Worm (Caenorhabditis elegans) whole organism, L2 larva: ENCODE measurements around the gene math-9.

ENCODE experiments used
- F13H6.1 ChIP-seq: sonication (generic microtip); optimal IDR thresholded peaks from 2 replicates; lab custom pipeline; 2016; ENCODE audit warnings: missing genetic modification characterization, missing compliant biosample characterization
- Y55F3AM.14 ChIP-seq: fragments of 200-800 bp; sonication (Bioruptor generic); optimal IDR thresholded peaks from 2 replicates; lab custom pipeline; 2018; ENCODE audit warnings: mild to moderate bottlenecking, missing genetic modification characterization, missing compliant biosample characterization
- ZK546.5 ChIP-seq: sonication (generic microtip); optimal IDR thresholded peaks from 2 replicates; lab custom pipeline; 2017; ENCODE audit warnings: missing biosample characterization, missing genetic modification characterization
- alr-1 ChIP-seq: fragments of 150-350 bp; optimal IDR thresholded peaks from 2 replicates; lab custom pipeline; 2014; ENCODE audit warnings: missing biosample characterization, missing genetic modification characterization
- aly-2 ChIP-seq: fragments of 150-350 bp; optimal IDR thresholded peaks from 2 replicates; lab custom pipeline; 2014; ENCODE audit warnings: missing biosample characterization, missing genetic modification characterization
- ceh-16 ChIP-seq: fragments of 150-350 bp; optimal IDR thresholded peaks from 2 replicates; lab custom pipeline; 2014; ENCODE audit warnings: missing biosample characterization, missing genetic modification characterization
- dmd-4 ChIP-seq: sonication (generic microtip); optimal IDR thresholded peaks from 2 replicates; lab custom pipeline; 2017; ENCODE audit warnings: missing biosample characterization, missing genetic modification characterization
- egl-27 ChIP-seq: sonication (generic microtip); optimal IDR thresholded peaks from 3 replicates; lab custom pipeline; 2017; ENCODE audit warnings: missing biosample characterization, missing genetic modification reagents, missing genetic modification characterization
- elt-1 ChIP-seq: fragments of 150-350 bp; optimal IDR thresholded peaks from 2 replicates; lab custom pipeline; 2014; ENCODE audit warnings: missing biosample characterization, missing genetic modification characterization
- elt-3 ChIP-seq: sonication (generic microtip); optimal IDR thresholded peaks from 2 replicates; lab custom pipeline; 2017; ENCODE audit warnings: missing biosample characterization, missing genetic modification characterization
- fos-1 ChIP-seq: fragments of 150-350 bp; optimal IDR thresholded peaks from 2 replicates; lab custom pipeline; 2014; ENCODE audit warnings: missing biosample characterization, missing genetic modification characterization
- lin-11 ChIP-seq: fragments of 150-350 bp; sonication (generic microtip); optimal IDR thresholded peaks from 2 replicates; lab custom pipeline; 2014; ENCODE audit warnings: missing biosample characterization, missing genetic modification characterization, inconsistent platforms, mixed read lengths
- lin-13 ChIP-seq: fragments of 150-350 bp; optimal IDR thresholded peaks from 2 replicates; lab custom pipeline; 2014; ENCODE audit warnings: missing biosample characterization, missing genetic modification reagents, missing genetic modification characterization
- lin-39 ChIP-seq: fragments of 150-350 bp; optimal IDR thresholded peaks from 2 replicates; lab custom pipeline; 2014; ENCODE audit warnings: missing biosample characterization, missing genetic modification reagents, missing genetic modification characterization
- lsy-2 ChIP-seq, 2 experiments: fragments of 150-350 bp in 1 of 2; sonication (generic microtip) in 1 of 2; optimal IDR thresholded peaks; 2 replicates each; lab custom pipeline; 2014 to 2017; ENCODE audit warnings: missing biosample characterization in 2 of 2, missing genetic modification characterization in 2 of 2
- mab-5 ChIP-seq: fragments of 150-350 bp; optimal IDR thresholded peaks from 2 replicates; lab custom pipeline; 2014; ENCODE audit warnings: missing biosample characterization, missing genetic modification characterization
- mbf-1 ChIP-seq: sonication (generic microtip); optimal IDR thresholded peaks from 2 replicates; lab custom pipeline; 2017; ENCODE audit warnings: missing biosample characterization, missing genetic modification characterization
- nhr-10 ChIP-seq: sonication (generic microtip); optimal IDR thresholded peaks from 2 replicates; lab custom pipeline; 2017; ENCODE audit warnings: missing biosample characterization, missing genetic modification characterization
- nhr-11 ChIP-seq: fragments of 150-350 bp; optimal IDR thresholded peaks from 2 replicates; lab custom pipeline; 2014; ENCODE audit warnings: missing biosample characterization, missing genetic modification characterization
- nhr-12 ChIP-seq: fragments of 150-350 bp; optimal IDR thresholded peaks from 2 replicates; lab custom pipeline; 2014; ENCODE audit warnings: missing biosample characterization, missing genetic modification characterization
- nhr-129 ChIP-seq: fragments of 150-350 bp; optimal IDR thresholded peaks from 2 replicates; lab custom pipeline; 2014; ENCODE audit warnings: missing biosample characterization, missing genetic modification characterization
- nhr-21 ChIP-seq: fragments of 150-350 bp; optimal IDR thresholded peaks from 2 replicates; lab custom pipeline; 2014; ENCODE audit warnings: missing biosample characterization, missing genetic modification characterization
- nhr-23 ChIP-seq: fragments of 150-350 bp; optimal IDR thresholded peaks from 2 replicates; lab custom pipeline; 2014; ENCODE audit warnings: missing biosample characterization, missing genetic modification reagents, missing genetic modification characterization
- nhr-237 ChIP-seq: fragments of 150-350 bp; optimal IDR thresholded peaks from 2 replicates; lab custom pipeline; 2014; ENCODE audit warnings: missing biosample characterization, missing genetic modification characterization
- nhr-25 ChIP-seq: fragments of 150-350 bp; sonication (generic microtip); optimal IDR thresholded peaks from 3 replicates; lab custom pipeline; 2014; ENCODE audit warnings: missing biosample characterization, missing genetic modification characterization
- nhr-6 ChIP-seq: fragments of 150-350 bp; optimal IDR thresholded peaks from 2 replicates; lab custom pipeline; 2014; ENCODE audit warnings: missing biosample characterization, missing genetic modification characterization
- nhr-77 ChIP-seq: fragments of 150-350 bp; optimal IDR thresholded peaks from 2 replicates; lab custom pipeline; 2014; ENCODE audit warnings: missing biosample characterization, missing genetic modification characterization
- peb-1 ChIP-seq: fragments of 150-350 bp; optimal IDR thresholded peaks from 2 replicates; lab custom pipeline; 2014; ENCODE audit warnings: missing biosample characterization, missing genetic modification characterization
- sma-9 ChIP-seq, 2 experiments: fragments of 150-350 bp in 1 of 2; sonication (generic microtip) in 1 of 2; optimal IDR thresholded peaks; 2 replicates each; lab custom pipeline; 2014 to 2016; ENCODE audit warnings: missing genetic modification characterization in 2 of 2, mild to moderate bottlenecking in 1 of 2, missing biosample characterization in 1 of 2, missing compliant biosample characterization in 1 of 2, missing genetic modification reagents in 1 of 2, moderate library complexity in 1 of 2
- snpc-4 ChIP-seq: fragments of 150-350 bp; optimal IDR thresholded peaks from 2 replicates; lab custom pipeline; 2014; ENCODE audit warnings: missing biosample characterization, missing genetic modification characterization
- unc-39 ChIP-seq: fragments of 150-350 bp; optimal IDR thresholded peaks from 2 replicates; lab custom pipeline; 2014; ENCODE audit warnings: missing biosample characterization, missing genetic modification characterization
- unc-55 ChIP-seq: fragments of 150-350 bp; sonication (generic microtip); optimal IDR thresholded peaks from 3 replicates; lab custom pipeline; 2014; ENCODE audit warnings: missing biosample characterization, missing genetic modification reagents, missing genetic modification characterization
- unc-62 ChIP-seq: fragments of 150-350 bp; optimal IDR thresholded peaks from 2 replicates; lab custom pipeline; 2014; ENCODE audit warnings: missing biosample characterization, missing genetic modification reagents, missing genetic modification characterization
- zag-1 ChIP-seq: fragments of 150-350 bp; optimal IDR thresholded peaks from 2 replicates; lab custom pipeline; 2014; ENCODE audit warnings: missing biosample characterization, missing genetic modification characterization
- ztf-11 ChIP-seq: sonication (generic microtip); optimal IDR thresholded peaks from 2 replicates; lab custom pipeline; 2017; ENCODE audit warnings: missing biosample characterization, missing genetic modification characterization
- ztf-4 ChIP-seq: fragments of 150-350 bp; optimal IDR thresholded peaks from 2 replicates; lab custom pipeline; 2014; ENCODE audit warnings: missing biosample characterization, missing genetic modification characterization

math-9 gene

ce11 chrII:1901981-1902380 lies 11.4 kb upstream of the math-9 start, which contains the start of gene math-23:
Gene math-23, plus strand, starts transcription at chrII:1902281.
- TF ChIP-seq ztf-11 (tag; lab: Kevin White, UChicago), result no peak
- no peak for TF ChIP-seq snpc-4 (tag; lab: Kevin White, UChicago)
- no peak for TF ChIP-seq mab-5
- TF ChIP-seq unc-55 (GFP tag; lab: Kevin White, UChicago), result no peak
- no peak for TF ChIP-seq nhr-12 (tag; lab: Kevin White, UChicago)
- no peak for TF ChIP-seq peb-1
- TF ChIP-seq nhr-77 (tag; lab: Kevin White, UChicago), result no peak
- no peak for TF ChIP-seq ZK546.5
- TF ChIP-seq ceh-16, result no peak
- no peak for TF ChIP-seq alr-1 (tag; lab: Kevin White, UChicago)
- no peak for TF ChIP-seq Y55F3AM.14
- no peak for TF ChIP-seq elt-3 (tag; lab: Kevin White, UChicago)
- no peak for TF ChIP-seq egl-27
- no peak for TF ChIP-seq nhr-23 (tag; lab: Kevin White, UChicago)
- no peak for TF ChIP-seq nhr-21
- TF ChIP-seq ztf-4 (tag; lab: Kevin White, UChicago), result no peak
- TF ChIP-seq, all 48 proteins: peak for 0

DNA sequence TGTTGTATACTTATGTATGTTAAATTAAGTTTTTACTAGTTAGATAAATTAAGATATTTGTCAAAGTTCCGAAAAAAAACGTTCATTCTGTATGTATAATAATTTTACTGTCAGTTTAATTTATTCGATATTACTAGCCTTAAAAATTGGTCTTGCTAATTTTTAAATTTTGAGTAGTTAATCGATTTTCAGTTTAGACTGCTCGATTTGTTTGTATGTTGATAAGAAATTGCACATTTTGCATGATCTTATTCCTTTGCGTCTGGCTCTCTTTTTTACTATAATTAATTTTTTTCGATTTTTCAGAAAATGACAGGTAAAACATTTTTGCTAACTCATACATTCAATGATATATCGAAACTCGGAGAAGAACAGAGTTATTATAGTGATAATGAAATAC lies 9.4 kb upstream of the math-9 start, which contains the start of gene math-24:
TSS of gene math-24 (plus strand) at position 301 of the 400 bp plus-strand sequence.
- TF ChIP-seq ztf-4 (tag; lab: Kevin White, UChicago), result no peak
- no peak for TF ChIP-seq ZK546.5
- TF ChIP-seq elt-3 (tag; lab: Kevin White, UChicago), result no peak
- TF ChIP-seq nhr-21, result no peak
- TF ChIP-seq lin-13 (GFP tag; lab: Kevin White, UChicago), result no peak
- TF ChIP-seq nhr-10 (tag; lab: Kevin White, UChicago), result no peak
- TF ChIP-seq snpc-4 (tag; lab: Kevin White, UChicago), result no peak
- no peak for TF ChIP-seq F13H6.1
- TF ChIP-seq nhr-25, result no peak
- no peak for TF ChIP-seq aly-2 (tag; lab: Kevin White, UChicago)
- TF ChIP-seq unc-62, result no peak
- TF ChIP-seq unc-55 (GFP tag; lab: Kevin White, UChicago), result no peak
- TF ChIP-seq nhr-12 (tag; lab: Kevin White, UChicago), result no peak
- no peak for TF ChIP-seq fos-1 (tag; lab: Kevin White, UChicago)
- no peak for TF ChIP-seq alr-1 (tag; lab: Kevin White, UChicago)
- no peak for TF ChIP-seq unc-39 (tag; lab: Kevin White, UChicago)
- no peak for TF ChIP-seq sma-9 (GFP tag; optimal IDR thresholded peaks at IDR 0.05; lab: Kevin White, UChicago)
- no peak for TF ChIP-seq sma-9 (tag; optimal IDR thresholded peaks at IDR 0.05; lab: Kevin White, UChicago)
- TF ChIP-seq egl-27, result no peak
- TF ChIP-seq nhr-129 (tag; lab: Kevin White, UChicago), result no peak
- no peak for TF ChIP-seq nhr-6 (tag; lab: Kevin White, UChicago)

DNA sequence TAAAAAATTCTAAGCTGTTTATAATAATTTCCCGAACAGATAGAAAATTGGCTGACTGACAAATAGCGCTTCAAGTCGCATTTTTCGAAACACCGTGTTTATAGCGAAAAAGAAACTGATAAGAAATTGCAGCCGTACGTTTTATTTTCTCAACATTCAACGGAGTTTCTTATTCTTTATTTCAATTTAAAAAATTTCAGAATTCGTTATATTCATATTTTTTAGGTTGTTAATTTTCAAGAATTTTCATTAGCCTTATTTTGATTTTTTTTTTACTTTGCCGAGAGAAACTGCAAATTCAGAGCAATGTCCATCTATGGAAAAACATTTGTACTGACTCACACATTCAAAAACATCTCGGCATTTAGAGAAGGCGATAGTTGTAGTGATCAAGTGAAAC lies 7.4 kb upstream of the math-9 start, which contains the start of gene C46F9.6:
TSS of gene C46F9.6 (plus strand) at position 301 of the 400 bp plus-strand sequence.
- TF ChIP-seq nhr-25, result no peak
- peak; percentile 9 for TF ChIP-seq fos-1 (tag; lab: Kevin White, UChicago)

ce11 chrII:1895762-1896161 lies 5.2 kb upstream of the math-9 start, which contains the start of gene math-25:
Gene math-25, plus strand, starts transcription at chrII:1896062.
- TF ChIP-seq nhr-23 (tag; lab: Kevin White, UChicago), result no peak

- no peak for TF ChIP-seq nhr-23 (tag; lab: Kevin White, UChicago)
- no peak for TF ChIP-seq lin-13 (GFP tag; lab: Kevin White, UChicago)
- TF ChIP-seq nhr-12 (tag; lab: Kevin White, UChicago), result no peak
- TF ChIP-seq elt-3 (tag; lab: Kevin White, UChicago), result no peak
- TF ChIP-seq mbf-1, result no peak
- no peak for TF ChIP-seq aly-2 (tag; lab: Kevin White, UChicago)
- TF ChIP-seq zag-1, result no peak
- no peak for TF ChIP-seq ztf-11 (tag; lab: Kevin White, UChicago)
- no peak for TF ChIP-seq nhr-237 (tag; lab: Kevin White, UChicago)
- no peak for TF ChIP-seq ZK546.5
- TF ChIP-seq lin-39 (tag; lab: Kevin White, UChicago), result no peak
- TF ChIP-seq egl-27, result no peak
- TF ChIP-seq unc-55 (GFP tag; lab: Kevin White, UChicago), result no peak
- TF ChIP-seq, all 48 proteins: peak for 0
Measured at ce11 chrII:1895278-1895677, 4.7 kb upstream of the math-9 start, which contains the start of gene C46F9.5. Gene C46F9.5, plus strand, starts transcription at chrII:1895578.

DNA sequence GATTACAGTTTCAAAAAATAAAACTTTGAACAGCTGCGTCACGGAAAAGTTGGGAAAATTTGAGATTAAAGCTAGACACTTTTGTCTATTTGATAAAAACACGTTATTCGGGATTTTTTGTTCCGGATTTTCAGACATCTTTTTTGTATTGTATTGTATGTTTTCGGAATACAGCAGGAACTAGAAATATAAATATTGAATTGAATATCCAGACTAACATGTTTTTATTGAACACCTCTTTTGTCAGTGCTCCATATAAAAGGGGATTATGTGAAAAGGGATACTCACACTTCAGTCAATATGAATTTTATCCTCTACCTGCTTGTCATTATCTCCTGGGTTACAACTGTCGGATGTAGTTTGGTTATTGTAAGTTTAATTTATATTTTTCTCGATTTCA lies 3.3 kb upstream of the math-9 start, which contains the start of gene C16C4.1:
TSS of gene C16C4.1 (plus strand) at position 301 of the 400 bp plus-strand sequence.
- TF ChIP-seq unc-62 (no peak), peb-1 (no peak), nhr-11 (tag; lab: Kevin White, UChicago) (no peak), nhr-10 (tag; lab: Kevin White, UChicago) (no peak), elt-1 (no peak), ceh-16 (no peak), aly-2 (tag; lab: Kevin White, UChicago) (no peak), elt-3 (tag; lab: Kevin White, UChicago) (no peak), lin-11 (no peak), lsy-2 (tag; optimal IDR thresholded peaks at IDR 0.05; lab: Kevin White, UChicago) (no peak), dmd-4 (tag; lab: Kevin White, UChicago) (no peak)
